Worm (Caenorhabditis elegans) whole organism, young adult: ENCODE data around the gene T21B10.3.
A peak's percentile ranks its signal among the peaks of the same experiment; 100 is the strongest.

ENCODE experiments used
- B0019.2 ChIP-seq: fragments of 200-800 bp; sonication (Bioruptor generic); conservative IDR thresholded peaks from 2 replicates; pipeline ENCODE4 v1.3.6; 2022; ENCODE audit warnings: missing genetic modification reagents, missing genetic modification characterization, missing compliant biosample characterization
- F10E7.11 ChIP-seq: sonication (generic microtip); optimal IDR thresholded peaks from 2 replicates; lab custom pipeline; 2017; ENCODE audit warnings: mild to moderate bottlenecking, missing genetic modification characterization, moderate library complexity, missing compliant biosample characterization
- F33H1.4 ChIP-seq: fragments of 200-800 bp; sonication (Bioruptor generic); IDR thresholded peaks from 2 replicates; pipeline ENCODE4 v1.3.6; 2022; ENCODE audit warnings: missing genetic modification reagents, missing genetic modification characterization, missing compliant biosample characterization
- F52B5.7 ChIP-seq: sonication (generic microtip); optimal IDR thresholded peaks from 2 replicates; lab custom pipeline; 2016; ENCODE audit warnings: mild to moderate bottlenecking, missing genetic modification characterization, missing compliant biosample characterization
- Y53F4B.3 ChIP-seq: fragments of 200-800 bp; sonication (Bioruptor generic); IDR thresholded peaks from 2 replicates; pipeline ENCODE4 v1.3.6; 2022; ENCODE audit warnings: missing genetic modification reagents, missing genetic modification characterization, missing compliant biosample characterization
- Y56A3A.18 ChIP-seq: fragments of 200-800 bp; sonication (Bioruptor generic); IDR thresholded peaks from 2 replicates; pipeline ENCODE4 v1.3.6; 2022; ENCODE audit warnings: missing genetic modification reagents, missing genetic modification characterization, missing compliant biosample characterization
- Y95B8A.8 ChIP-seq: fragments of 200-800 bp; sonication (Bioruptor generic); IDR thresholded peaks from 2 replicates; pipeline ENCODE4 v1.3.6; 2022; ENCODE audit warnings: missing genetic modification reagents, missing genetic modification characterization, missing compliant biosample characterization
- ama-1 ChIP-seq, 3 experiments: fragments of 150-350 bp in 1 of 3; sonication (generic microtip) in 2 of 3; optimal IDR thresholded peaks; 2 replicates each; lab custom pipeline; 2014 to 2018; ENCODE audit warnings: missing biosample characterization in 2 of 3, missing genetic modification characterization in 2 of 3, missing genetic modification reagents in 2 of 3
- aptf-3 ChIP-seq: fragments of 200-800 bp; sonication (Bioruptor generic); IDR thresholded peaks from 2 replicates; pipeline ENCODE4 v1.3.6; 2022; ENCODE audit warnings: missing genetic modification characterization, missing compliant biosample characterization
- attf-3 ChIP-seq: fragments of 200-800 bp; sonication (Bioruptor generic); conservative IDR thresholded peaks from 2 replicates; pipeline ENCODE4 v1.3.6; 2022; ENCODE audit warnings: missing genetic modification reagents, missing genetic modification characterization, missing compliant biosample characterization
- attf-5 ChIP-seq: fragments of 200-800 bp; sonication (Bioruptor generic); optimal IDR thresholded peaks from 2 replicates; lab custom pipeline; 2018; ENCODE audit warnings: mild to moderate bottlenecking, missing genetic modification characterization, missing compliant biosample characterization
- bed-1 ChIP-seq: fragments of 200-800 bp; sonication (Bioruptor generic); IDR thresholded peaks from 2 replicates; pipeline ENCODE4 v1.3.6; 2022; ENCODE audit warnings: missing genetic modification reagents, missing genetic modification characterization, missing compliant biosample characterization
- bed-2 ChIP-seq: fragments of 200-800 bp; sonication (Bioruptor generic); IDR thresholded peaks from 2 replicates; pipeline ENCODE4 v1.3.6; 2022; ENCODE audit warnings: missing genetic modification reagents, missing genetic modification characterization, missing compliant biosample characterization
- ceh-58 ChIP-seq: fragments of 200-800 bp; sonication (Bioruptor generic); IDR thresholded peaks from 2 replicates; pipeline ENCODE4 v1.3.6; 2022; ENCODE audit warnings: missing genetic modification characterization, missing compliant biosample characterization
- ceh-79 ChIP-seq: sonication (generic microtip); optimal IDR thresholded peaks from 2 replicates; lab custom pipeline; 2017; ENCODE audit warnings: mild to moderate bottlenecking, missing genetic modification characterization, missing compliant biosample characterization
- ceh-91 ChIP-seq: fragments of 200-800 bp; sonication (Bioruptor generic); IDR thresholded peaks from 2 replicates; pipeline ENCODE4 v1.3.6; 2022; ENCODE audit warnings: missing genetic modification reagents, missing genetic modification characterization, missing compliant biosample characterization
- chd-7 ChIP-seq: sonication (generic microtip); optimal IDR thresholded peaks from 2 replicates; lab custom pipeline; 2016; ENCODE audit warnings: mild to moderate bottlenecking, missing genetic modification characterization, moderate library complexity, missing compliant biosample characterization
- egrh-3 ChIP-seq: fragments of 200-800 bp; sonication (Bioruptor generic); IDR thresholded peaks from 2 replicates; pipeline ENCODE4 v1.3.6; 2022; ENCODE audit warnings: missing genetic modification reagents, missing genetic modification characterization, missing compliant biosample characterization
- fkh-3 ChIP-seq: sonication (generic microtip); optimal IDR thresholded peaks from 2 replicates; lab custom pipeline; 2016; ENCODE audit warnings: mild to moderate bottlenecking, missing genetic modification characterization, missing compliant biosample characterization
- him-1 ChIP-seq: sonication (generic microtip); optimal IDR thresholded peaks from 2 replicates; lab custom pipeline; 2016; ENCODE audit warnings: missing genotype, missing genetic modification reagents, missing genetic modification characterization, missing compliant biosample characterization
- hrde-1 ChIP-seq: sonication (generic microtip); optimal IDR thresholded peaks from 2 replicates; lab custom pipeline; 2016; ENCODE audit warnings: missing genetic modification characterization, mild to moderate bottlenecking, missing compliant biosample characterization, moderate library complexity, missing genotype, missing genetic modification reagents, borderline replicate concordance
- lag-1 ChIP-seq: fragments of 200-800 bp; sonication (Bioruptor generic); IDR thresholded peaks from 2 replicates; pipeline ENCODE4 v1.3.6; 2022; ENCODE audit warnings: missing genetic modification reagents, missing genetic modification characterization, missing compliant biosample characterization
- madf-10 ChIP-seq: sonication (generic microtip); optimal IDR thresholded peaks from 2 replicates; lab custom pipeline; 2016; ENCODE audit warnings: mild to moderate bottlenecking, missing genetic modification characterization, missing compliant biosample characterization
- mcd-1 ChIP-seq: fragments of 200-800 bp; sonication (Bioruptor generic); IDR thresholded peaks from 2 replicates; pipeline ENCODE4 v1.3.6; 2022; ENCODE audit warnings: missing genetic modification reagents, missing genetic modification characterization, missing compliant biosample characterization
- repo-1 ChIP-seq: sonication (generic microtip); optimal IDR thresholded peaks from 2 replicates; lab custom pipeline; 2017; ENCODE audit warnings: mild to moderate bottlenecking, missing genetic modification characterization, missing compliant biosample characterization
- rpc-1 ChIP-seq, 2 experiments: fragments of 150-350 bp in 1 of 2; sonication (generic microtip) in 1 of 2; optimal IDR thresholded peaks; 2 replicates each; lab custom pipeline; 2014 to 2018; ENCODE audit warnings: missing biosample characterization in 1 of 2, missing genetic modification characterization in 1 of 2, missing genetic modification reagents in 1 of 2, missing genotype in 1 of 2
- snpc-4 ChIP-seq, 5 experiments: fragments of 150-350 bp in 1 of 5; sonication (generic microtip) in 4 of 5; optimal IDR thresholded peaks; 2 replicates each; lab custom pipeline; 2014 to 2018; ENCODE audit warnings: missing genetic modification characterization in 5 of 5, missing biosample characterization in 3 of 5, antibody characterized with exemption in 2 of 5, mild to moderate bottlenecking in 2 of 5, missing compliant biosample characterization in 2 of 5, missing genotype in 2 of 5, moderate library complexity in 2 of 5, missing genetic modification reagents in 1 of 5
- somi-1 ChIP-seq: fragments of 200-800 bp; sonication (Bioruptor generic); optimal IDR thresholded peaks from 2 replicates; lab custom pipeline; 2018; ENCODE audit warnings: mild to moderate bottlenecking, missing genetic modification characterization, missing compliant biosample characterization
- sptf-2 ChIP-seq: fragments of 200-800 bp; sonication (Bioruptor generic); optimal IDR thresholded peaks from 2 replicates; lab custom pipeline; 2018; ENCODE audit warnings: mild to moderate bottlenecking, missing genetic modification characterization, missing compliant biosample characterization
- tbx-9 ChIP-seq: sonication (generic microtip); optimal IDR thresholded peaks from 2 replicates; lab custom pipeline; 2016; ENCODE audit warnings: borderline replicate concordance, missing genetic modification characterization, inconsistent platforms, missing compliant biosample characterization
- tlf-1 ChIP-seq: fragments of 200-800 bp; sonication (Bioruptor generic); optimal IDR thresholded peaks from 2 replicates; lab custom pipeline; 2018; ENCODE audit warnings: mild to moderate bottlenecking, missing genetic modification characterization, missing compliant biosample characterization
- zim-3 ChIP-seq: sonication (generic microtip); optimal IDR thresholded peaks from 2 replicates; lab custom pipeline; 2017; ENCODE audit warnings: mild to moderate bottlenecking, missing genetic modification characterization, moderate library complexity, missing compliant biosample characterization
- ztf-22 ChIP-seq: fragments of 200-800 bp; sonication (Bioruptor generic); optimal IDR thresholded peaks from 2 replicates; lab custom pipeline; 2018; ENCODE audit warnings: mild to moderate bottlenecking, missing genetic modification characterization, moderate library complexity, missing compliant biosample characterization
- ztf-28 ChIP-seq: fragments of 200-800 bp; sonication (Bioruptor generic); IDR thresholded peaks from 2 replicates; pipeline ENCODE4 v1.3.6; 2022; ENCODE audit warnings: missing genetic modification reagents, missing genetic modification characterization, missing compliant biosample characterization
- ztf-6 ChIP-seq: fragments of 200-800 bp; sonication (Bioruptor generic); IDR thresholded peaks from 2 replicates; pipeline ENCODE4 v1.3.6; 2022; ENCODE audit warnings: missing genetic modification reagents, missing genetic modification characterization, missing compliant biosample characterization

Gene T21B10.3

DNA sequence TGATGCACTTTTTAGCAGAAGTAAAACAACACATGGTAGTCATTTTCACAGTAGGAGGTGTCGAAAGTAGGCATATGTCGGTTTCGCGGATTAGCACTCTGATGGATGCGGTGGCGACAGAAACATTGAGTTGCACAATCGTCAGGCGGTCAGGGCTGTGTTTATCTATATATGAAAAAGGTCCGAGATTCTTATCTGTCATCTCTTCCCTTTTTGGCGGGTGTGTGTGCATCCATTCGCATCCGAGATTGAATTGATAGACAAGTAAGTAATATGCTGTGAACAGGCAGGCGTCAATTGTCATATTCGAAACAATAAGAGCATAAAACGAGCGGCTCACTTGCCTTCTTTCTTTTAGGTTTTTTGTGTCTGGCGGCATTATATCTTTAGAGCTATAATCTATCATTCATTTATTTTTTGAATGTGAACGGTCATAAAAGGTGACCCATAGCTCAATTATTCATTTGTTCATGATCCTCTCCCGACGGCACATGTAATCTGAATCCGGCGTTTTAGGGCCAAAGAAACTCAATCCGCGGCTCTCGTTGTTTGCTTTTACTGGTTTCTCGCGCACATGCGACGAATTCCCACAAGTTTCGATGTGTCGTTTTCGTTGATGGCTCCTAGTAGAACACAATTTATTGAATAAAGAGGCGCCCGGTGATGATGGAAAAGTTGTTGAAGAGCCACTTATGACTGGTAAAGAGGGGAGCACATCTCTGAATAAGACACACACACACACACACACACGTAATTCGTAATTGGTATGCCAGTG lies 35.4 kb upstream of the T21B10.3 start:
- TF ChIP-seq mcd-1 (GFP tag; lab: Robert Waterston, UW): no peak
- no peak for TF ChIP-seq ceh-58 (GFP tag; lab: Robert Waterston, UW)
- TF ChIP-seq F52B5.7 (tag; lab: Kevin White, UChicago): no peak
- TF ChIP-seq Y53F4B.3 (GFP tag; lab: Robert Waterston, UW): no peak
- TF ChIP-seq Y56A3A.18 (GFP tag; lab: Robert Waterston, UW): no peak
- no peak for TF ChIP-seq madf-10 (tag; lab: Kevin White, UChicago)
- TF ChIP-seq sptf-2 (GFP tag; lab: Kevin White, UChicago): no peak
- no peak for TF ChIP-seq ama-1 (optimal IDR thresholded peaks at IDR 0.05; lab: Kevin White, UChicago)
- no peak for TF ChIP-seq ama-1 (GFP tag; optimal IDR thresholded peaks at IDR 0.05; lab: Kevin White, UChicago)
- TF ChIP-seq zim-3 (tag; lab: Kevin White, UChicago): no peak
- TF ChIP-seq ztf-22 (GFP tag; lab: Kevin White, UChicago): no peak
- no peak for TF ChIP-seq fkh-3
- no peak for TF ChIP-seq ztf-6 (GFP tag; lab: Robert Waterston, UW)
- TF ChIP-seq him-1: no peak
- no peak for TF ChIP-seq lag-1 (GFP tag; lab: Robert Waterston, UW)

DNA sequence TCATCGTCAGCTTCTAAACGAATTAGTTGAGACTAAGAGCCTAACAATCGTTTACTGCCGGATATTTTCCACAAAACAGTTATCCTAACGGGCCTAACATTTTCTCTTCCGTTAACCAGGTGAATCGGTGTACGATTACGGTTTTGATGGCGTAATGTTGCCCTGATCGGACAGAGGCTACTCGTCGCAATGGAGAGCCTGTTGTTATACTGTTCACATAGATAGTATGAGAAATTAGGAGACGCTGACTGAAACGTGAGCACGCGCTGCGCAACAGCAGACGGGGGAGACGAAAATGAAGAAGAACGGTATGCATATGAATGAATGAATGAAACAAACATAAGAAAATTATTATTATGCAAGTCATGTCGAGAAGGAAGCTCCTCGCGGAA lies 34.8 kb upstream of the T21B10.3 start:
- no peak for TF ChIP-seq Y95B8A.8 (GFP tag; lab: Robert Waterston, UW)
- no peak for TF ChIP-seq F10E7.11 (tag; lab: Kevin White, UChicago)
- TF ChIP-seq Y56A3A.18 (GFP tag; lab: Robert Waterston, UW): no peak
- no peak for TF ChIP-seq zim-3 (tag; lab: Kevin White, UChicago)
- TF ChIP-seq somi-1 (GFP tag; lab: Kevin White, UChicago): no peak
- no peak for TF ChIP-seq bed-2 (GFP tag; lab: Robert Waterston, UW)
- no peak for TF ChIP-seq ceh-91 (GFP tag; lab: Robert Waterston, UW)
- no peak for TF ChIP-seq chd-7
- no peak for TF ChIP-seq ceh-79 (tag; lab: Kevin White, UChicago)

- TF ChIP-seq F33H1.4 (peak; percentile 9; the same call in 1 of the 2 replicates), attf-5 (GFP tag; lab: Kevin White, UChicago) (no peak)
These were observed 30.3 kb upstream of the T21B10.3 start for ce11 chrII:8903871-8904270.

DNA sequence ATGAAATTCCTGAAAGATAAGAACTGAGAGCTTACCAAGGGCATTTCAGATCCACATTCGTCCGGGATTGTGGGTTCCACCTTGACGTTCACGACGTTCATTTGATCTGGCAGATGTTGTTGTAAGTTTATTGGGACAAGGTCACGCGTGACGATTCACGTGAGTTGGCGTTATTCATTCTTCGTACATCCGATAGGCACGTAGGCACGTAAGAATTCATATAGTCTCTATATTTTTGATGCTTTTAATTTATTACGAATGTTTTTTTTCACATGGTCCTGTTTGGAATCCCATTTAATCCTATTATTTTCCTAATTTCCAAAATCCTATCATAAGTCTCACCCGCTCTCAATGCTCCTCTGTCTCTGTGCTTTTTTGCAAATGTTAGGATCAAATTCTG lies 22.3 kb upstream of the T21B10.3 start, which contains the start of gene B0457.4:
B0457.4 (minus strand) TSS at position 101 of the 400 bp plus-strand sequence.
- no peak for TF ChIP-seq aptf-3 (GFP tag; lab: Robert Waterston, UW)
- TF ChIP-seq egrh-3 (GFP tag; lab: Robert Waterston, UW): no peak
- no peak for TF ChIP-seq ztf-28
- no peak for TF ChIP-seq rpc-1 (optimal IDR thresholded peaks at IDR 0.05; lab: Kevin White, UChicago)
- TF ChIP-seq rpc-1 (tag; optimal IDR thresholded peaks at IDR 0.05; lab: Kevin White, UChicago): no peak
- no peak for TF ChIP-seq madf-10 (tag; lab: Kevin White, UChicago)
- no peak for TF ChIP-seq tbx-9 (tag; lab: Kevin White, UChicago)
- TF ChIP-seq B0019.2: no peak
- TF ChIP-seq tlf-1 (GFP tag; lab: Kevin White, UChicago): no peak
- TF ChIP-seq repo-1 (tag; lab: Kevin White, UChicago): no peak
- no peak for TF ChIP-seq bed-1 (GFP tag; lab: Robert Waterston, UW)
- TF ChIP-seq snpc-4 (GFP tag; optimal IDR thresholded peaks at IDR 0.05; lab: Kevin White, UChicago): no peak
- no peak for TF ChIP-seq snpc-4 (tag; optimal IDR thresholded peaks at IDR 0.05; lab: Kevin White, UChicago)
- TF ChIP-seq attf-3: no peak
- no peak for TF ChIP-seq ceh-58 (GFP tag; lab: Robert Waterston, UW)
- no peak for TF ChIP-seq hrde-1 (tag; lab: Kevin White, UChicago)
